Worm (Caenorhabditis elegans) whole organism, L4 larva: ENCODE measurements around the gene Y38H6C.16.

ENCODE experiments used
- R02D3.7 ChIP-seq: fragments of 150-350 bp; sonication (generic microtip); optimal IDR thresholded peaks from 3 replicates; lab custom pipeline; 2014; ENCODE audit warnings: missing biosample characterization, missing genetic modification characterization
- egl-27 ChIP-seq: sonication (generic microtip); optimal IDR thresholded peaks from 3 replicates; lab custom pipeline; 2017; ENCODE audit warnings: missing biosample characterization, missing genetic modification reagents, missing genetic modification characterization

ce11 chrV:20551096-20551495, 11.9 kb upstream of the Y38H6C.16 start, which contains the start of gene Y38H6C.20:
- TF ChIP-seq egl-27 (no peak), R02D3.7 (tag; lab: Kevin White, UChicago) (no peak)
